Fruit fly (Drosophila melanogaster) whole organism, embryonic: Measurements from ENCODE around the gene CG8135.
A peak's percentile ranks its signal among the peaks of the same experiment; 100 is the strongest.

ENCODE experiments used
- C15 ChIP-seq: fragments of 200-800 bp; sonication (Bioruptor generic); IDR thresholded peaks from 3 replicates; pipeline ENCODE4 v1.3.6; 2022; ENCODE audit warnings: missing biosample characterization, missing genetic modification characterization
- CG1024 ChIP-seq: fragments of 200-800 bp; sonication (Bioruptor generic); IDR thresholded peaks from 2 replicates; pipeline ENCODE4 v1.3.6; 2022; ENCODE audit warnings: missing biosample characterization, missing genetic modification characterization
- CG10267 ChIP-seq: fragments of 200-800 bp; sonication (Bioruptor generic); optimal IDR thresholded peaks from 2 replicates; lab custom pipeline; 2018; ENCODE audit warnings: missing biosample characterization, mild to moderate bottlenecking, missing genetic modification characterization, moderate library complexity
- CG12744 ChIP-seq: fragments of 200-800 bp; sonication (Bioruptor generic); optimal IDR thresholded peaks from 2 replicates; lab custom pipeline; 2016; ENCODE audit warnings: missing biosample characterization, missing genetic modification characterization
- CG14014 ChIP-seq: fragments of 200-800 bp; sonication (Bioruptor generic); IDR thresholded peaks from 2 replicates; pipeline ENCODE4 v1.3.6; 2022; ENCODE audit warnings: missing biosample characterization, missing genetic modification characterization
- CG15073 ChIP-seq: fragments of 200-800 bp; sonication (Bioruptor generic); optimal IDR thresholded peaks from 2 replicates; lab custom pipeline; 2016; ENCODE audit warnings: missing biosample characterization, missing genetic modification characterization
- CG18011 ChIP-seq: fragments of 200-800 bp; sonication (Bioruptor generic); optimal IDR thresholded peaks from 2 replicates; lab custom pipeline; 2017; ENCODE audit warnings: missing biosample characterization, missing genetic modification characterization, mild to moderate bottlenecking, moderate library complexity, missing genotype
- CG1832 ChIP-seq: fragments of 200-800 bp; sonication (Bioruptor generic); optimal IDR thresholded peaks from 2 replicates; lab custom pipeline; 2017; ENCODE audit warnings: missing biosample characterization, mild to moderate bottlenecking, missing genetic modification characterization, inconsistent platforms
- CG32767 ChIP-seq: fragments of 200-800 bp; sonication (Bioruptor generic); IDR thresholded peaks from 2 replicates; pipeline ENCODE4 v1.3.6; 2022; ENCODE audit warnings: missing biosample characterization, missing genetic modification characterization
- CG34224 ChIP-seq: fragments of 200-800 bp; sonication (Bioruptor generic); IDR thresholded peaks from 3 replicates; pipeline ENCODE4 v1.3.6; 2022; ENCODE audit warnings: missing biosample characterization, missing genetic modification characterization; ENCODE audit not compliant: partially characterized antibody
- CG34422 ChIP-seq: fragments of 200-800 bp; sonication (Bioruptor generic); IDR thresholded peaks from 3 replicates; pipeline ENCODE4 v1.3.6; 2022; ENCODE audit warnings: missing biosample characterization, missing genetic modification characterization
- CG3726 ChIP-seq: fragments of 200-800 bp; sonication (Bioruptor generic); IDR thresholded peaks from 3 replicates; pipeline ENCODE4, ENCODE4 v1.3.6; 2022; ENCODE audit warnings: missing biosample characterization, missing genetic modification characterization
- CG3847 ChIP-seq: fragments of 200-800 bp; sonication (Bioruptor generic); IDR thresholded peaks from 2 replicates; pipeline ENCODE4 v1.3.6; 2022; ENCODE audit warnings: missing biosample characterization, missing genetic modification characterization
- CG4360 ChIP-seq: fragments of 200-800 bp; sonication (Bioruptor generic); IDR thresholded peaks from 2 replicates; pipeline ENCODE4 v1.3.6; 2022; ENCODE audit warnings: missing biosample characterization, missing genetic modification characterization
- CG4404 ChIP-seq: fragments of 200-800 bp; sonication (Bioruptor generic); IDR thresholded peaks from 2 replicates; pipeline ENCODE4 v1.3.6; 2022; ENCODE audit warnings: missing biosample characterization, missing genetic modification characterization
- CG4730 ChIP-seq: fragments of 200-800 bp; sonication (Bioruptor generic); IDR thresholded peaks from 2 replicates; pipeline ENCODE4 v1.3.6; 2022; ENCODE audit warnings: missing biosample characterization, missing genetic modification characterization
- CG4820 ChIP-seq: fragments of 200-800 bp; sonication (Bioruptor generic); optimal IDR thresholded peaks from 3 replicates; lab custom pipeline; 2016; ENCODE audit warnings: missing biosample characterization, missing genetic modification characterization
- CG6654 ChIP-seq: fragments of 200-800 bp; sonication (Bioruptor generic); optimal IDR thresholded peaks from 2 replicates; lab custom pipeline; 2017; ENCODE audit warnings: missing biosample characterization, mild to moderate bottlenecking, missing genetic modification characterization
- CG6765 ChIP-seq: fragments of 200-800 bp; sonication (Bioruptor generic); optimal IDR thresholded peaks from 3 replicates; lab custom pipeline; 2017; ENCODE audit warnings: missing biosample characterization, mild to moderate bottlenecking, missing genetic modification characterization
- CG7745 ChIP-seq: fragments of 200-800 bp; sonication (Bioruptor generic); optimal IDR thresholded peaks from 2 replicates; lab custom pipeline; 2018; ENCODE audit warnings: missing biosample characterization, mild to moderate bottlenecking, missing genetic modification characterization, moderate library complexity
- CG8089 ChIP-seq: fragments of 200-800 bp; sonication (Bioruptor generic); optimal IDR thresholded peaks from 3 replicates; lab custom pipeline; 2016; ENCODE audit warnings: missing biosample characterization, missing genetic modification characterization
- Dll ChIP-seq: fragments of 200-800 bp; sonication (Bioruptor generic); IDR thresholded peaks from 4 replicates; pipeline ENCODE4 v1.3.6; 2022; ENCODE audit warnings: missing biosample characterization, missing genetic modification characterization; ENCODE audit not compliant: partially characterized antibody
- Doc2 ChIP-seq: fragments of 200-800 bp; sonication (Bioruptor generic); IDR thresholded peaks from 2 replicates; pipeline ENCODE4 v1.3.6; 2022; ENCODE audit warnings: missing biosample characterization, missing genetic modification characterization
- Dp ChIP-seq: fragments of 200-800 bp; sonication (Bioruptor generic); optimal IDR thresholded peaks from 2 replicates; lab custom pipeline; 2018; ENCODE audit warnings: missing biosample characterization, mild to moderate bottlenecking, missing genetic modification characterization, moderate library complexity
- Eip74EF ChIP-seq, 2 experiments: fragments of 200-800 bp in 1 of 2; fragments of >200 bp in 1 of 2; sonication (Bioruptor generic) in 1 of 2; optimal IDR thresholded peaks; 2 replicates each; lab custom pipeline; 2017 to 2019; ENCODE audit warnings: missing biosample characterization in 2 of 2, missing genetic modification characterization in 2 of 2, mild to moderate bottlenecking in 1 of 2, moderate library complexity in 1 of 2
- Fer2 ChIP-seq: fragments of 200-800 bp; sonication (Bioruptor generic); optimal IDR thresholded peaks from 2 replicates; lab custom pipeline; 2018; ENCODE audit warnings: missing biosample characterization, mild to moderate bottlenecking, missing genetic modification characterization, moderate library complexity
- Gug ChIP-seq: fragments of 200-800 bp; sonication (Bioruptor generic); IDR thresholded peaks from 4 replicates; pipeline ENCODE4 v1.3.6; 2022; ENCODE audit warnings: missing biosample characterization, missing genetic modification characterization
- H15 ChIP-seq: fragments of 200-800 bp; sonication (Bioruptor generic); IDR thresholded peaks from 3 replicates; pipeline ENCODE4 v1.3.6; 2022; ENCODE audit warnings: missing biosample characterization, missing genetic modification characterization
- Jarid2 ChIP-seq: fragments of 200-800 bp; sonication (Bioruptor generic); optimal IDR thresholded peaks from 3 replicates; lab custom pipeline; 2017; ENCODE audit warnings: mild to moderate bottlenecking, missing biosample characterization, missing genetic modification reagents, missing genetic modification characterization
- Mes4 ChIP-seq: fragments of 200-800 bp; sonication (Bioruptor generic); optimal IDR thresholded peaks from 2 replicates; lab custom pipeline; 2016; ENCODE audit warnings: missing biosample characterization, missing genetic modification characterization
- PHDP ChIP-seq: fragments of 200-800 bp; sonication (Bioruptor generic); optimal IDR thresholded peaks from 3 replicates; lab custom pipeline; 2018; ENCODE audit warnings: missing biosample characterization, mild to moderate bottlenecking, missing genetic modification characterization, moderate library complexity
- Pdp1 ChIP-seq, 2 experiments: fragments of 200-800 bp; sonication (Bioruptor generic); optimal IDR thresholded peaks; 3 replicates each; lab custom pipeline; 2016; ENCODE audit warnings: missing biosample characterization in 2 of 2, missing genetic modification characterization in 2 of 2, mild to moderate bottlenecking in 1 of 2, moderate library complexity in 1 of 2
- Tbp ChIP-seq: fragments of >200 bp; optimal IDR thresholded peaks from 2 replicates; lab custom pipeline; 2018; ENCODE audit warnings: missing biosample characterization, missing genetic modification characterization
- abd-A ChIP-seq: fragments of 200-800 bp; sonication (Bioruptor generic); optimal IDR thresholded peaks from 3 replicates; lab custom pipeline; 2019; ENCODE audit warnings: missing biosample characterization, mild to moderate bottlenecking, missing genetic modification characterization, moderate library complexity
- ac ChIP-seq: fragments of 200-800 bp; sonication (Bioruptor generic); optimal IDR thresholded peaks from 3 replicates; lab custom pipeline; 2017; ENCODE audit warnings: missing biosample characterization, mild to moderate bottlenecking, missing genetic modification characterization
- az2 ChIP-seq: fragments of 200-800 bp; sonication (Bioruptor generic); optimal IDR thresholded peaks from 3 replicates; lab custom pipeline; 2016; ENCODE audit warnings: missing biosample characterization, missing genetic modification characterization
- bcd ChIP-seq: fragments of 200-800 bp; sonication (Bioruptor generic); optimal IDR thresholded peaks from 2 replicates; lab custom pipeline; 2017; ENCODE audit warnings: missing biosample characterization, mild to moderate bottlenecking, missing genetic modification characterization
- bsh ChIP-seq, 2 experiments: fragments of 200-800 bp; sonication (Bioruptor generic); optimal IDR thresholded peaks; 2 replicates each; lab custom pipeline; 2017 to 2018; ENCODE audit warnings: mild to moderate bottlenecking in 2 of 2, missing biosample characterization in 2 of 2, missing genetic modification characterization in 2 of 2, moderate library complexity in 1 of 2
- cad ChIP-seq: fragments of >200 bp; optimal IDR thresholded peaks from 2 replicates; lab custom pipeline; 2017; ENCODE audit warnings: missing biosample characterization, missing genetic modification characterization
- gfzf ChIP-seq: fragments of 200-800 bp; sonication (Bioruptor generic); optimal IDR thresholded peaks from 2 replicates; lab custom pipeline; 2016; ENCODE audit warnings: missing biosample characterization, mild to moderate bottlenecking, missing genetic modification characterization, moderate library complexity
- gsb ChIP-seq: fragments of 200-800 bp; sonication (Bioruptor generic); IDR thresholded peaks from 2 replicates; pipeline ENCODE4 v1.3.6; 2022; ENCODE audit warnings: missing biosample characterization, missing genetic modification characterization
- kah ChIP-seq: fragments of 200-800 bp; sonication (Bioruptor generic); optimal IDR thresholded peaks from 2 replicates; lab custom pipeline; 2018; ENCODE audit warnings: missing biosample characterization, mild to moderate bottlenecking, missing genetic modification characterization
- lilli ChIP-seq: fragments of 200-800 bp; sonication (Bioruptor generic); optimal IDR thresholded peaks from 3 replicates; lab custom pipeline; 2016; ENCODE audit warnings: missing biosample characterization, missing genetic modification characterization
- nerfin-1 ChIP-seq: fragments of 200-800 bp; sonication (Bioruptor generic); optimal IDR thresholded peaks from 3 replicates; lab custom pipeline; 2019; ENCODE audit warnings: missing biosample characterization, mild to moderate bottlenecking, missing genetic modification characterization, moderate library complexity
- nom ChIP-seq: fragments of 200-800 bp; sonication (Bioruptor generic); optimal IDR thresholded peaks from 2 replicates; lab custom pipeline; 2017; ENCODE audit warnings: missing biosample characterization, missing genetic modification characterization, mild to moderate bottlenecking, moderate library complexity, missing genetic modification reagents
- schlank ChIP-seq: fragments of 200-800 bp; sonication (Bioruptor generic); optimal IDR thresholded peaks from 2 replicates; lab custom pipeline; 2018; ENCODE audit warnings: missing biosample characterization, mild to moderate bottlenecking, missing genetic modification characterization
- sr ChIP-seq: fragments of 200-800 bp; sonication (Bioruptor generic); IDR thresholded peaks from 3 replicates; pipeline ENCODE4 v1.3.6; 2022; ENCODE audit warnings: missing biosample characterization, missing genetic modification characterization
- ttk ChIP-seq: fragments of 200-800 bp; sonication (Bioruptor generic); IDR thresholded peaks from 2 replicates; pipeline ENCODE4 v2.1.2; 2022; ENCODE audit warnings: missing biosample characterization, missing genetic modification characterization

CG8135 gene

DNA sequence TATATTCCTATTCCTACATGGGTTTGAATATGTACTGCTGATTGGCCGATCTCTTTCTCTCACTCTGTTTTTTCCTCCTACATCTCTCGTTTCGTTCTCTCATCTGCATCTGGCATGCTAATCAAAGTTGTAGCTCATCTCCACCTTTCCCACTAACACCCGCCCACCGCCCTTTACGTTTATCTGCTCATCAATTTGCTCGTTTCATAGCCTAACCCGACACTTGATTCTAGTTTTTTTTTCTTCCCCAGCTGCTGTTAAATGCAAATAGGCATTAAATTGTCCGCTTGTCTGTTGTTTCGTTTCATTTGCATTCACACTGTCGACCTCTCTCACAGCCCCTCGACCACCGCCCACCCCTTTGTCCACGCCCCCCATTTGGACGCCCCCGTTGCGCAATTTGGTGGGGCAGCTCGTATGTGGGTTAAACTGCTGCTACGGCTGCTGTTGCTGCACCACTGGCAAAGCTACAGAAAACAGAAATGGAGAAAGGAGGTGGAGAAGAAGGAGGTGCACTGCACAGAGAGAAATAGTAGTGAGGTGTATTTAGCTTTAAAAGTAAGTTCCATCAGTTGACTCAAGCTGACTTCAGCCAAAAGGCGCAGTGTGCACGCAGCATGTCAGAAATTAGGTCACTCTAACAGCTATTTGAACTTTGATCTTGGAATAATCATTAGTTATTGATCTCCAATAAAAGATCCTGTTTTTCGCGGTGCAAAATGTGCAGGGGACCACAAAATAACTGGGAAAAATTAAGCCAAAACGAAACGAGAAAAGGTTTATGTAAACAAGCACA lies 16.5 kb downstream of the CG8135 start (continued):
- TF ChIP-seq ttk (0 out of 2 replicates have a peak, but pooled peaks have one; percentile 20), Mes4 (GFP tag; lab: Kevin White, UChicago) (no peak), schlank (no peak), kah (GFP tag; lab: Kevin White, UChicago) (no peak), Dll (GFP tag; lab: Robert Waterston, UW) (no peak), Doc2 (GFP tag; lab: Robert Waterston, UW) (no peak), CG1024 (GFP tag; lab: Robert Waterston, UW) (no peak), CG8089 (no peak), CG12744 (GFP tag; lab: Kevin White, UChicago) (no peak), ac (no peak), CG34422 (GFP tag; lab: Robert Waterston, UW) (no peak), CG15073 (GFP tag; lab: Kevin White, UChicago) (no peak), cad (GFP tag; lab: Kevin White, UChicago) (no peak), CG32767 (no peak), CG6765 (no peak), CG7745 (tag; lab: Kevin White, UChicago) (no peak), nom (GFP tag; lab: Kevin White, UChicago) (no peak), gfzf (GFP tag; lab: Kevin White, UChicago) (no peak), lilli (no peak), CG18011 (GFP tag; lab: Kevin White, UChicago) (no peak), nerfin-1 (no peak), CG34224 (GFP tag; lab: Robert Waterston, UW) (no peak), CG3847 (GFP tag; lab: Robert Waterston, UW) (no peak), CG10267 (no peak), Tbp (GFP tag; lab: Kevin White, UChicago) (no peak), CG6654 (GFP tag; lab: Kevin White, UChicago) (no peak), CG1832 (GFP tag; lab: Kevin White, UChicago) (no peak)

DNA sequence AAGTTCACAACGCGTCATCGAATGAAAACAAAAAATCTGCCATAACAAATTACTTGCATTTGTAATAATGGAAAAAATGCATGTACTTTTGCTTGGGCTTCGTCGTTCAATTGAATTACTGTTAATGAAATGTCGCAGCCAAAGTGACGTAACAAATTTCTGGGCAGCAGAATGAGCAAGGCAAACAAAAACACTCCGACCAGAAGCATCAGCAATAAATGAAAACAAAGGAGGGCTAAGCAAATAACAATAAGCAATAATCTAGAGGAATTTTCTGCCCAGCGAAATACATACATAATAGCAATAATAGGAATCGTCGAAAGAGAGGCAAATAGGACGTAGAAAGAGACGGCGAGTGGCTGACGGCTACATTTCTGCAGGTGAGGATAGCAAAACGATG lies 18.2 kb downstream of the CG8135 start:
- TF ChIP-seq Eip74EF (GFP tag; optimal IDR thresholded peaks at IDR 0.05; lab: Kevin White, UChicago) (no peak), CG4820 (GFP tag; lab: Kevin White, UChicago) (no peak), Pdp1 (GFP tag; optimal IDR thresholded peaks at IDR 0.05; lab: Kevin White, UChicago) (peak in 1 of 2 experiments; percentile 64), bsh (GFP tag; optimal IDR thresholded peaks at IDR 0.05; lab: Kevin White, UChicago) (no peak), CG4404 (GFP tag; lab: Robert Waterston, UW) (no peak)
- TF ChIP-seq, all 482 proteins: peak for 1

dm6 chr3R:9424061-9424665 lies 20.0 kb downstream of the CG8135 start:
- TF ChIP-seq CG14014 (no peak), az2 (GFP tag; lab: Kevin White, UChicago) (no peak), Gug (no peak), sr (GFP tag; lab: Robert Waterston, UW) (no peak), CG4730 (GFP tag; lab: Robert Waterston, UW) (0 out of 2 replicates have a peak, but pooled peaks have one; percentile 30), gsb (GFP tag; lab: Robert Waterston, UW) (no peak), CG32767 (no peak), H15 (no peak), PHDP (no peak), abd-A (tag; lab: Kevin White, UChicago) (peak; percentile 18), C15 (GFP tag; lab: Robert Waterston, UW) (no peak), CG4360 (GFP tag; lab: Robert Waterston, UW) (peak; percentile 32; the same call in 1 of the 2 replicates), CG3726 (no peak), Fer2 (no peak), Jarid2 (GFP tag; lab: Kevin White, UChicago) (no peak), Dp (GFP tag; lab: Kevin White, UChicago) (no peak), bcd (GFP tag; lab: Kevin White, UChicago) (no peak)
